Worm (Caenorhabditis elegans): ENCODE results near the gene klp-6.

The klp-6 gene

DNA sequence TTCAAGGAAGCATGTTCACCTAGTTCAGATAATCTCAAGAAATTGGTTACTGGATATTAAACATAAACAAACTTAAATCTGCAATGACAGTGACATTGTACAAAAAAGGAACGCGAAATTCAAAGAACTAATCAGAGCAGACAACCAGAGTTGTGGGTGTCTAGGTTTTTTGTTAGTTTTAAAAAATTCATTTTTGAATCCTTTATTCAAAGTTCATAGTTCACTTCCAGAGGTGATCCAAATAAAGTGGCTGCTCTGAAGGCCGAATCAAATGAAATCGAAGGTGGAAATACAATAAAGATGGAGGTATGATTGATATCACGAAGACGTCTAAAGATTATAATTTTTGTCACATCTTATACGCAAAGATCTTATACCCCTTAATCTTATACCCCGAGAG lies 43.7 kb downstream of the klp-6 start, which contains the start of gene ttbk-6:
ttbk-6 (plus strand) TSS at position 301 of the 400 bp plus-strand sequence.
- TF ChIP-seq elt-3 (tag; optimal IDR thresholded peaks at IDR 0.05), result no peak
- no peak for TF ChIP-seq M03D4.4 (tag; optimal IDR thresholded peaks at IDR 0.05)
- no peak for TF ChIP-seq unc-39 (tag; optimal IDR thresholded peaks at IDR 0.05)
- no peak for TF ChIP-seq nhr-2 (tag; optimal IDR thresholded peaks at IDR 0.05)
- TF ChIP-seq ceh-39 (tag; optimal IDR thresholded peaks at IDR 0.05), result no peak
- TF ChIP-seq lin-32 (GFP tag; optimal IDR thresholded peaks at IDR 0.05), result no peak
- TF ChIP-seq ceh-43 (GFP tag; optimal IDR thresholded peaks at IDR 0.05), result no peak
- no peak for TF ChIP-seq snpc-4 (tag; optimal IDR thresholded peaks at IDR 0.05)
- TF ChIP-seq ces-1 (GFP tag; optimal IDR thresholded peaks at IDR 0.05), result no peak
- TF ChIP-seq mab-5 (tag; optimal IDR thresholded peaks at IDR 0.05), result no peak

DNA sequence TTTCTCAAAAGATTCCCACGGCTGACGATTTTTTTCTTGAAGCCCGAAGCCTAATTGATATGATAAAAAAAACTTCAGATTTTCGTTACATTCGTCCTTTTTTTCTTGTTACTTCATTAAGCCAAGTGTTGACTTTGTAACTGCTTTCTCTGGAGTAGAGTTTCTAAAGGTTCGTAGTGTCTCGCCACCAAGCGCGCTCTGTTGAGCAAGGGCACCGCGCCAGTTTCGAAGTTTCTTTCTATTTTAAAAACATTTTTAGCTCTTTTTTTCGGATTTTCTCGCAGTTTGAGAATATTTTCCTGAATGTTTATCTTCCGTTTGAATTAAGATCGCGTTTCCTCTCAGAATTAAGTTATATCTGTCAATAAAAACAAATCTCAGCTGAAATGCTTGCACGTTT lies 45.8 kb downstream of the klp-6 start:
- TF ChIP-seq ceh-83 (GFP tag; optimal IDR thresholded peaks at IDR 0.05) (no peak), nhr-2 (tag; optimal IDR thresholded peaks at IDR 0.05) (no peak)

DNA sequence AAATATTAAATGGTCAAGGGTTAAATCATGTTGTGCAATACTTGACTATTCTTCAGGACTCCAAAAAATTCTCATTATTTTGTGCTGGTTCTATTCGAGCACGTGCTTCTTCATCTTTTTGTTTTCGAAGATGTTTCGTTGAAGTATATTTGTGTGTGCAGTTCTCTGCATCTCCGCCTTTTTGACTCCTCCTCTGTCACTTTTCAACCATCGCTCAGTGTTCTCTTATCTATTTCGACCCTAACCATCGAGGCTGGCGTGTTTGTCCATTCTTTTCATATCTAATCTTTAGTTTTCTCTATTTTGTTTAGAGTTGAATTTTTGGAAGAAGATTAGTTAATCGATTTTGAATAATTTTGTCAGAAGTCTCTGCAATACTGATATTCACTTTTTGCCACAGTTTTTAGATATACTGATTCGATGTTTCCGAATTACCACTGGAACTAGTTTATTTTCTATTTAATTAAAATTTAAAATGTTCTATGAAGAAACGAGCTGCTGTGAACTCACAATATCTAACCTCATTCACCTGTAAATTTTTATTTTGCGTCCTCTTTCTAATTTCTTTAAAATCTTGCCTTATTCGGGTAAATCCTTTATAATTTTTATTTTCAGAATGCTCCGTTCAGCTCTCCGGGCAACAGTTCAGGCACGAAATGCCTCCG lies 46.6 kb downstream of the klp-6 start, which contains the start of gene alh-1:
alh-1 (plus strand) TSS at position 615 of the 665 bp plus-strand sequence.
- TF ChIP-seq ztf-11 (tag; optimal IDR thresholded peaks at IDR 0.05), result no peak
- TF ChIP-seq lsy-2 (tag; optimal IDR thresholded peaks at IDR 0.05), result no peak
- no peak for TF ChIP-seq unc-62 (GFP tag; optimal IDR thresholded peaks at IDR 0.05)
- TF ChIP-seq nhr-12 (tag; optimal IDR thresholded peaks at IDR 0.05), result no peak
- no peak for TF ChIP-seq blmp-1 (tag; optimal IDR thresholded peaks at IDR 0.05)
- TF ChIP-seq sem-2 (GFP tag; optimal IDR thresholded peaks at IDR 0.05), result no peak
- TF ChIP-seq cnd-1 (tag; optimal IDR thresholded peaks at IDR 0.05), result no peak
- TF ChIP-seq M03D4.4 (tag; optimal IDR thresholded peaks at IDR 0.05), result no peak

DNA sequence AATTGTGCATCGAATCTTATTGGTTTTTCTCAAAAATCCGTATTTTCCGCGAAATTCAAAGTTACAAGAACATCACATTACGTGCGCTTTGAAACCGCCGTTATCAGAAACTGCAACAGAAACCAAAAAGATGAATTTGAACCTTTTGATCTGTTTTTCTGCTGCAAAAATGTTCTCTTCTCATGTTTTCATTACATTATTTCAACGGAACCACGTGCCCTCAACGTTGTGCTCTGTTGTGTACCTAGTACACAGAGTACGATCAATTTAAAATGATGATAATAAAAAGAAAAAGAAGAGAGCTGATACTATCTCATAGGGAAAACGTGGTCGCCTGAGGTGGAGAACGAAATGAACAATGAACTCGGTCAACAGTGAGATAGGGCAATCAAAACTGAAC lies 47.3 kb downstream of the klp-6 start:
- TF ChIP-seq hlh-1 (tag; optimal IDR thresholded peaks at IDR 0.05) (no peak), elt-3 (tag; optimal IDR thresholded peaks at IDR 0.05) (no peak)

DNA sequence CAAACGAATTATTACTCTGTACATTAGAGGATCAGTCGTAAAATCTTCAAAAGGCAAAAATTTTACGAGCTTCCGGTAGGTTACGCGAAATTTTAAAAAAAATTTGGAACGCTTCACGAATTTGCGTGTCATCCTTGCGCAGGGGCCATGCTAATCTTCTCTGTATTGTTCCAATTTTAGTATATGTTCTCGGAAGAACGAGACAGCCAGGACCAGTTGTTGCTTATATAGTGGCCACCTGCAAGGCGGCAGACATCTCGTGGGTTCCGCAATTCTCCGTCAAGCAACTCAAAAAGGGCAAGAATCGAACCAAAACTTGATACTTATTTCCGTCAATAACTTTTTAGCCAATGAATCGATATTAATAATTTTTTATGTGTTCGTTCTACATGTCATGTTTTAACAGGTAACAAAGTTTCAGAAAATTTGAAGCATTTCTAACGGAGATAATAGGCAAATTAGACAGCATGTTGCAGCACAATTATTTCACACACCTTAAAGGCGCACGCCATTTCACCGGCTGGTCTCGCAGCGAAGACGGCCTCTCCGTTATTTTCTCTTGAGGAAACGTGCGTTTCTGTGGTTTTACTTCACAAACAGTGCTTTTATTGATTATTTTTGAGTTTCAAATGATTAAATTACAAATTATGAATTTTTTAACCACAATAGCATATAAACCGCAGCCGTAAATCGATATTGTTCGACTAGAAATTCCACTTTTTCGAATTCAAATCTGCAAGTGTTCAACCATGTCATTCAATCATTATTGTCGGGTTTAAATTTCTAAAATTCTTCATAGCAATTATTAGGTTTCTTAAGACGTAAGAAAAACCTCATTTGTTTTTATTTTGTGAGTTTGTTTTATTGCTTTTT lies 50.2 kb downstream of the klp-6 start:
- TF ChIP-seq hlh-1 (tag; optimal IDR thresholded peaks at IDR 0.05) (peak; percentile 46), zip-8 (tag; optimal IDR thresholded peaks at IDR 0.05) (no peak), nhr-28 (tag; optimal IDR thresholded peaks at IDR 0.05) (no peak), elt-3 (tag; optimal IDR thresholded peaks at IDR 0.05) (no peak), lin-13 (tag; optimal IDR thresholded peaks at IDR 0.05) (peak; percentile 60), pha-4 (tag; optimal IDR thresholded peaks at IDR 0.05) (peak; percentile 29), unc-62 (GFP tag; optimal IDR thresholded peaks at IDR 0.05) (peak; percentile 4), ceh-39 (tag; optimal IDR thresholded peaks at IDR 0.05) (peak; percentile 21), lsy-2 (tag; optimal IDR thresholded peaks at IDR 0.05) (no peak), unc-120 (tag; optimal IDR thresholded peaks at IDR 0.05; ENCODE audit: poor library complexity, severe bottlenecking) (peak; percentile 61), ceh-43 (GFP tag; optimal IDR thresholded peaks at IDR 0.05) (peak; percentile 53), elt-1 (tag; optimal IDR thresholded peaks at IDR 0.05; ENCODE audit: borderline replicate concordance, insufficient read depth) (peak; percentile 23), lin-32 (GFP tag; optimal IDR thresholded peaks at IDR 0.05) (peak; percentile 61), mab-5 (tag; optimal IDR thresholded peaks at IDR 0.05) (no peak), nhr-2 (tag; optimal IDR thresholded peaks at IDR 0.05) (no peak), M03D4.4 (tag; optimal IDR thresholded peaks at IDR 0.05) (peak; percentile 79), tbx-8 (GFP tag; optimal IDR thresholded peaks at IDR 0.05) (peak; percentile 59), nhr-12 (tag; optimal IDR thresholded peaks at IDR 0.05) (no peak), ztf-11 (tag; optimal IDR thresholded peaks at IDR 0.05) (peak; percentile 48), nhr-76 (tag; optimal IDR thresholded peaks at IDR 0.05) (no peak), nhr-237 (tag; optimal IDR thresholded peaks at IDR 0.05) (peak; percentile 1), drap-1 (GFP tag; optimal IDR thresholded peaks at IDR 0.05) (peak; percentile 80), sem-2 (GFP tag; optimal IDR thresholded peaks at IDR 0.05) (peak; percentile 66), ham-2 (GFP tag; optimal IDR thresholded peaks at IDR 0.05) (peak; percentile 56), unc-39 (tag; optimal IDR thresholded peaks at IDR 0.05) (no peak), cnd-1 (tag; optimal IDR thresholded peaks at IDR 0.05) (peak; percentile 82), sptf-1 (tag; optimal IDR thresholded peaks at IDR 0.05) (peak; percentile 78), mls-2 (tag; optimal IDR thresholded peaks at IDR 0.05) (peak; percentile 77), bed-3 (GFP tag; optimal IDR thresholded peaks at IDR 0.05) (peak; percentile 60), mep-1 (tag; optimal IDR thresholded peaks at IDR 0.05) (peak; percentile 71), ces-1 (GFP tag; optimal IDR thresholded peaks at IDR 0.05) (peak; percentile 58), ceh-83 (GFP tag; optimal IDR thresholded peaks at IDR 0.05) (peak; percentile 63)
